Worm (Caenorhabditis elegans): Measurements from ENCODE around the gene ZK1290.14.

The ZK1290.14 gene

ce11 chrII:7593227-7593626 is 37.8 kb upstream of the ZK1290.14 start (continued):
- TF ChIP-seq ceh-82 (tag; optimal IDR thresholded peaks at IDR 0.05) (no peak), blmp-1 (tag; optimal IDR thresholded peaks at IDR 0.05; ENCODE audit: insufficient read depth) (no peak), elt-3 (tag; optimal IDR thresholded peaks at IDR 0.05) (no peak), ztf-1 (GFP tag; conservative IDR thresholded peaks at IDR 0.05) (no peak), ZK546.5 (tag; optimal IDR thresholded peaks at IDR 0.05) (no peak), lin-13 (GFP tag; optimal IDR thresholded peaks at IDR 0.05) (no peak), unc-39 (tag; optimal IDR thresholded peaks at IDR 0.05) (no peak), sma-9 (GFP tag; optimal IDR thresholded peaks at IDR 0.05) (peak; percentile 22), sma-9 (tag; optimal IDR thresholded peaks at IDR 0.05) (no peak)

- TF ChIP-seq crh-2 (tag; optimal IDR thresholded peaks at IDR 0.05) (no peak), ztf-11 (tag; optimal IDR thresholded peaks at IDR 0.05) (no peak), dmd-4 (tag; optimal IDR thresholded peaks at IDR 0.05) (no peak), nhr-23 (tag; optimal IDR thresholded peaks at IDR 0.05) (no peak), elt-3 (tag; optimal IDR thresholded peaks at IDR 0.05) (no peak), aly-2 (tag; optimal IDR thresholded peaks at IDR 0.05) (no peak), unc-62 (GFP tag; optimal IDR thresholded peaks at IDR 0.05) (no peak)
Observed at ce11 chrII:7588295-7588694, 32.9 kb upstream of the ZK1290.14 start.

DNA sequence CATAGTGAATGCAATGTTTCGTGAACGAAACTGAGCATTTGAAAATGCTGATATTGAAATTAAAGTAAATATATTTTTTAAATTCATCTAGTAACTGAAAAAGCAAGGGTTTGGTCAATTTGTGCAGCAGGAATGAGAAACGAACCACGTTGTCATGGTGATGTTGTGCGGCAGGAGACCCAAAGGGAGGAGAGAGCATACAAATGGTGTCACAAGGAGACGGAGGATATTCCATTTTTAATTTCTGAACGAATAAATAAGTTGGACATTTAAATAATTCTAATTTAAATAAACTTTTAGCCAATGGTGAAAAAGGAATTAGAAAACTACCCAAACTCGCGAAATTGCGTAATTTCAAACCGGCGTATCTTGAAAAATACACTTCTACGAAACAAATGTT is 28.2 kb upstream of the ZK1290.14 start, which contains the start of gene mks-3:
Gene mks-3, minus strand, starts transcription at position 101 of the 400 bp plus-strand sequence.
- TF ChIP-seq C34F6.9 (tag; optimal IDR thresholded peaks at IDR 0.05), result no peak
- TF ChIP-seq aly-2 (tag; optimal IDR thresholded peaks at IDR 0.05), result no peak
- TF ChIP-seq nhr-10 (tag; optimal IDR thresholded peaks at IDR 0.05), result no peak
- TF ChIP-seq Y55F3AM.14 (GFP tag; optimal IDR thresholded peaks at IDR 0.05), result no peak
- TF ChIP-seq nhr-6 (tag; optimal IDR thresholded peaks at IDR 0.05), result no peak
- no peak for TF ChIP-seq skn-1 (tag; optimal IDR thresholded peaks at IDR 0.05)
- TF ChIP-seq ceh-82 (tag; optimal IDR thresholded peaks at IDR 0.05), result no peak

DNA sequence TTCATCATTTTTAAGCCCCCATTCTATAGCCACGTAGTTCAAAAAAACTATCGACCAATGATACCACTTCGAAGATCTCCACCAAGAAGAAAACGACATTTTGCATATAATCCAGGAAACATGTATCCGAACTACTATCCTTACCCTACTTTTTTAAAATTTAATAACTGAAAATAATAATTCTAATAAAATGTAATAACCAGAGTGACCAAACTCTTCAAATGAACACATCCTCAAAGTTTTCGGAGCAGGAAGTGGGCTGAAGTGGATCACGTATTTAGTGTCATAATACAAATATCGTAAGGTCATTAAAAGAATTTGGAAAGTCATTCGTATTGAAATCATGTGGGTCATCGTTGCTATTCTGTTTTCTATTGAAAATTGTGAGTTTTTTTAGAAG is 22.0 kb upstream of the ZK1290.14 start, which contains the start of gene F35D2.6:
Gene F35D2.6, plus strand, starts transcription at position 301 of the 400 bp plus-strand sequence.
- TF ChIP-seq nhr-21 (tag; optimal IDR thresholded peaks at IDR 0.05) (no peak), lin-13 (GFP tag; optimal IDR thresholded peaks at IDR 0.05) (no peak), unc-55 (GFP tag; optimal IDR thresholded peaks at IDR 0.05) (no peak), nhr-11 (tag; optimal IDR thresholded peaks at IDR 0.05) (no peak), nhr-10 (tag; optimal IDR thresholded peaks at IDR 0.05) (no peak), mab-5 (tag; optimal IDR thresholded peaks at IDR 0.05) (no peak), nhr-237 (tag; optimal IDR thresholded peaks at IDR 0.05) (no peak), nhr-6 (tag; optimal IDR thresholded peaks at IDR 0.05) (no peak), alr-1 (tag; optimal IDR thresholded peaks at IDR 0.05) (no peak), lin-11 (tag; optimal IDR thresholded peaks at IDR 0.05) (no peak), Y55F3AM.14 (GFP tag; optimal IDR thresholded peaks at IDR 0.05) (no peak), ceh-16 (tag; optimal IDR thresholded peaks at IDR 0.05) (no peak), ZK546.5 (tag; optimal IDR thresholded peaks at IDR 0.05) (no peak), ceh-82 (tag; optimal IDR thresholded peaks at IDR 0.05) (no peak), nhr-23 (tag; optimal IDR thresholded peaks at IDR 0.05) (no peak), snpc-4 (tag; optimal IDR thresholded peaks at IDR 0.05) (no peak), dmd-4 (tag; optimal IDR thresholded peaks at IDR 0.05) (no peak)

- TF ChIP-seq mdl-1 (tag; optimal IDR thresholded peaks at IDR 0.05) (no peak), lsy-2 (tag; optimal IDR thresholded peaks at IDR 0.05) (no peak), nhr-11 (tag; optimal IDR thresholded peaks at IDR 0.05) (no peak), F13H6.1 (tag; optimal IDR thresholded peaks at IDR 0.05) (no peak), lin-13 (GFP tag; optimal IDR thresholded peaks at IDR 0.05) (no peak)
Observed at ce11 chrII:7575614-7576013, 20.2 kb upstream of the ZK1290.14 start, which contains the start of gene F35D2.1. Gene F35D2.1, plus strand, starts transcription at chrII:7575914.

- TF ChIP-seq gmeb-1 (tag; optimal IDR thresholded peaks at IDR 0.05) (no peak), dmd-4 (tag; optimal IDR thresholded peaks at IDR 0.05) (no peak), F13H6.1 (tag; optimal IDR thresholded peaks at IDR 0.05) (no peak), nhr-6 (tag; optimal IDR thresholded peaks at IDR 0.05) (no peak), zag-1 (tag; optimal IDR thresholded peaks at IDR 0.05) (no peak), elt-1 (tag; optimal IDR thresholded peaks at IDR 0.05) (no peak), sem-4 (tag; optimal IDR thresholded peaks at IDR 0.05) (no peak), peb-1 (tag; optimal IDR thresholded peaks at IDR 0.05) (no peak), alr-1 (tag; optimal IDR thresholded peaks at IDR 0.05) (no peak)
Observed at ce11 chrII:7574143-7574542, 18.8 kb upstream of the ZK1290.14 start, which contains the start of gene F35D2.2. Gene F35D2.2, plus strand, starts transcription at chrII:7574443.

All from whole organism, L2 larva.